Fruit fly (Drosophila melanogaster) whole organism, wandering third instar larva: ENCODE measurements around the gene CG43312.

ENCODE experiments used
- Abd-B ChIP-seq: fragments of >200 bp; optimal IDR thresholded peaks from 2 replicates; lab custom pipeline; 2017; ENCODE audit warnings: missing biosample characterization, missing genetic modification characterization
- CG9705 ChIP-seq: fragments of 200-800 bp; sonication (Bioruptor generic); optimal IDR thresholded peaks from 2 replicates; lab custom pipeline; 2018; ENCODE audit warnings: missing biosample characterization, mild to moderate bottlenecking, missing genetic modification characterization
- HLH106 ChIP-seq: fragments of 200-800 bp; optimal IDR thresholded peaks from 3 replicates; lab custom pipeline; 2019; ENCODE audit warnings: missing biosample characterization, mild to moderate bottlenecking, missing genetic modification characterization, moderate library complexity
- Hnf4 ChIP-seq: fragments of 200-800 bp; sonication (Bioruptor generic); optimal IDR thresholded peaks from 2 replicates; lab custom pipeline; 2016; ENCODE audit warnings: missing biosample characterization, mild to moderate bottlenecking, missing genetic modification characterization
- Hr78 ChIP-seq: fragments of >200 bp; optimal IDR thresholded peaks from 2 replicates; lab custom pipeline; 2017; ENCODE audit warnings: missing biosample characterization, missing genetic modification characterization
- Hr83 ChIP-seq: fragments of 200-300 bp; sonication (Bioruptor generic); optimal IDR thresholded peaks from 2 replicates; lab custom pipeline; 2016; ENCODE audit warnings: missing biosample characterization, mild to moderate bottlenecking, missing genetic modification characterization, moderate library complexity; ENCODE audit not compliant: poor library complexity, severe bottlenecking
- Myc ChIP-seq: fragments of >200 bp; optimal IDR thresholded peaks from 2 replicates; lab custom pipeline; 2017
- N ChIP-seq: fragments of >200 bp; optimal IDR thresholded peaks from 2 replicates; lab custom pipeline; 2018; ENCODE audit warnings: missing biosample characterization, missing external identifiers, missing genetic modification characterization
- OdsH ChIP-seq: fragments of 200-800 bp; sonication (Bioruptor generic); optimal IDR thresholded peaks from 2 replicates; lab custom pipeline; 2016; ENCODE audit warnings: missing biosample characterization, mild to moderate bottlenecking, missing genetic modification characterization
- Rel ChIP-seq, 2 experiments: fragments of 200-800 bp; sonication (Bioruptor generic) in 1 of 2; optimal IDR thresholded peaks; 2 replicates in 1 of 2; 3 replicates in 1 of 2; lab custom pipeline; 2016 to 2019; ENCODE audit warnings: mild to moderate bottlenecking in 2 of 2, missing biosample characterization in 2 of 2, missing genetic modification characterization in 2 of 2, moderate library complexity in 1 of 2
- Sp1 ChIP-seq: fragments of 200-800 bp; sonication (Bioruptor generic); optimal IDR thresholded peaks from 3 replicates; lab custom pipeline; 2019; ENCODE audit warnings: missing biosample characterization, mild to moderate bottlenecking, missing genetic modification characterization, moderate library complexity
- brk ChIP-seq: fragments of 200-800 bp; sonication (Bioruptor generic); optimal IDR thresholded peaks from 2 replicates; lab custom pipeline; 2016; ENCODE audit warnings: missing biosample characterization, mild to moderate bottlenecking, missing genetic modification characterization
- dl ChIP-seq, 2 experiments: fragments of 175-275, 200-275 bp in 1 of 2; fragments of 200-275 bp in 1 of 2; sonication (Bioruptor generic); optimal IDR thresholded peaks; lab custom pipeline; 2018; ENCODE audit warnings: mild to moderate bottlenecking in 2 of 2, missing biosample characterization in 2 of 2, missing genetic modification characterization in 2 of 2, moderate library complexity in 2 of 2; ENCODE audit not compliant: partially characterized antibody in 2 of 2, insufficient read depth in 1 of 2
- dmrt93B ChIP-seq: fragments of 200-800 bp; sonication (Bioruptor generic); optimal IDR thresholded peaks from 2 replicates; lab custom pipeline; 2018; ENCODE audit warnings: missing biosample characterization, mild to moderate bottlenecking, missing genetic modification characterization
- dsf ChIP-seq: sonication (Bioruptor generic); optimal IDR thresholded peaks from 2 replicates; lab custom pipeline; 2016; ENCODE audit warnings: missing biosample characterization, missing genetic modification characterization, borderline replicate concordance
- ey ChIP-seq: fragments of 200-800 bp; sonication (Bioruptor generic); optimal IDR thresholded peaks from 2 replicates; lab custom pipeline; 2016; ENCODE audit warnings: missing biosample characterization, missing genetic modification characterization
- foxo ChIP-seq, 2 experiments: fragments of 200-800 bp; sonication (Bioruptor generic); optimal IDR thresholded peaks; 2 replicates in 1 of 2; 3 replicates in 1 of 2; lab custom pipeline; 2016 to 2017; ENCODE audit warnings: missing biosample characterization in 2 of 2, missing genetic modification characterization in 2 of 2
- fru ChIP-seq: fragments of 200-800 bp; sonication (Bioruptor generic); optimal IDR thresholded peaks from 3 replicates; lab custom pipeline; 2016; ENCODE audit warnings: missing biosample characterization, mild to moderate bottlenecking, missing genetic modification characterization
- jim ChIP-seq: fragments of 175-275, 200-325 bp; sonication (Bioruptor generic); optimal IDR thresholded peaks from 2 replicates; lab custom pipeline; 2016; ENCODE audit warnings: missing biosample characterization, mild to moderate bottlenecking, missing genetic modification characterization
- lola ChIP-seq: fragments of >200 bp; optimal IDR thresholded peaks from 2 replicates; lab custom pipeline; 2017; ENCODE audit warnings: missing biosample characterization, missing genetic modification characterization
- pan ChIP-seq: fragments of >200 bp; optimal IDR thresholded peaks from 2 replicates; lab custom pipeline; 2017
- psq ChIP-seq: fragments of 200-800 bp; sonication (Bioruptor generic); optimal IDR thresholded peaks from 3 replicates; lab custom pipeline; 2017; ENCODE audit warnings: missing biosample characterization, mild to moderate bottlenecking, missing genetic modification characterization, moderate library complexity
- sage ChIP-seq: fragments of 200-800 bp; sonication (Bioruptor generic); optimal IDR thresholded peaks from 2 replicates; lab custom pipeline; 2016; ENCODE audit warnings: missing biosample characterization, mild to moderate bottlenecking, missing genetic modification characterization
- sv ChIP-seq: fragments of 200-800 bp; sonication (Bioruptor generic); optimal IDR thresholded peaks from 3 replicates; lab custom pipeline; 2016; ENCODE audit warnings: missing biosample characterization, missing genetic modification characterization
- tai ChIP-seq: sonication (Bioruptor generic); optimal IDR thresholded peaks from 2 replicates; lab custom pipeline; 2016; ENCODE audit warnings: missing biosample characterization, missing genetic modification characterization

CG43312 gene

dm6 chr3L:22501300-22501699 lies at the start of gene CG43312:
Gene CG43312, plus strand, starts transcription at chr3L:22501600.
- TF ChIP-seq psq (GFP tag; lab: Kevin White, UChicago) (no peak), CG9705 (GFP tag; lab: Kevin White, UChicago) (no peak), ey (GFP tag; lab: Kevin White, UChicago) (no peak), lola (GFP tag; lab: Kevin White, UChicago) (no peak), sv (GFP tag; lab: Kevin White, UChicago) (no peak), dl (GFP tag; optimal IDR thresholded peaks at IDR 0.05; lab: Kevin White, UChicago; ENCODE audit: insufficient read depth in 1 of 2, partially characterized antibody in 2 of 2) (no peak)

dm6 chr3L:22454368-22454767 lies 47.0 kb upstream of the CG43312 start, which contains the start of gene CG11449:
Gene CG11449, plus strand, starts transcription at chr3L:22454373.
- TF ChIP-seq HLH106 = no peak
- no peak for TF ChIP-seq psq (GFP tag; lab: Kevin White, UChicago)
- no peak for TF ChIP-seq pan (lab: Kevin White, UChicago)
- no peak for TF ChIP-seq fru (GFP tag; lab: Kevin White, UChicago)
- TF ChIP-seq Myc (lab: Kevin White, UChicago) = no peak
- no peak for TF ChIP-seq lola (GFP tag; lab: Kevin White, UChicago)
- TF ChIP-seq Hr78 (GFP tag; lab: Kevin White, UChicago) = no peak
- no peak for TF ChIP-seq Abd-B (GFP tag; lab: Kevin White, UChicago)
- TF ChIP-seq foxo (GFP tag; optimal IDR thresholded peaks at IDR 0.05; lab: Kevin White, UChicago) = no peak
- TF ChIP-seq tai (GFP tag; lab: Kevin White, UChicago) = no peak
- no peak for TF ChIP-seq jim (GFP tag; lab: Kevin White, UChicago)
- TF ChIP-seq OdsH (GFP tag; lab: Kevin White, UChicago) = no peak
- TF ChIP-seq, all 38 proteins: peak for 0

dm6 chr3L:22455953-22456488 lies 45.4 kb upstream of the CG43312 start:
- TF ChIP-seq N (GFP tag; lab: Kevin White, UChicago) = peak; percentile 90
- no peak for TF ChIP-seq Rel (GFP tag; optimal IDR thresholded peaks at IDR 0.05; lab: Kevin White, UChicago)
- no peak for TF ChIP-seq Rel (tag; optimal IDR thresholded peaks at IDR 0.05; lab: Kevin White, UChicago)
- TF ChIP-seq Hr78 (GFP tag; lab: Kevin White, UChicago) = peak; percentile 31
- peak; percentile 95 for TF ChIP-seq Myc (lab: Kevin White, UChicago)
- TF ChIP-seq lola (GFP tag; lab: Kevin White, UChicago) = peak; percentile 38
- TF ChIP-seq, all 38 proteins: peak for 4

dm6 chr3L:22458271-22458670 lies 43.1 kb upstream of the CG43312 start:
- TF ChIP-seq ey (GFP tag; lab: Kevin White, UChicago) (no peak), jim (GFP tag; lab: Kevin White, UChicago) (no peak), OdsH (GFP tag; lab: Kevin White, UChicago) (no peak), dmrt93B (GFP tag; lab: Kevin White, UChicago) (no peak), dsf (GFP tag; lab: Kevin White, UChicago) (no peak)
- TF ChIP-seq, all 38 proteins: peak for 0

dm6 chr3L:22458898-22459524 lies 42.4 kb upstream of the CG43312 start:
- TF ChIP-seq Hr78 (GFP tag; lab: Kevin White, UChicago) = no peak
- TF ChIP-seq, all 38 proteins: peak for 0

- TF ChIP-seq Myc (lab: Kevin White, UChicago) (no peak), Sp1 (GFP tag; lab: Kevin White, UChicago) (no peak), OdsH (GFP tag; lab: Kevin White, UChicago) (no peak), N (GFP tag; lab: Kevin White, UChicago) (no peak), Hr83 (GFP tag; lab: Kevin White, UChicago) (no peak), sage (GFP tag; lab: Kevin White, UChicago) (no peak), brk (GFP tag; lab: Kevin White, UChicago) (no peak), Hnf4 (GFP tag; lab: Kevin White, UChicago) (no peak), CG9705 (GFP tag; lab: Kevin White, UChicago) (no peak)
Measured at dm6 chr3L:22460428-22460827, 41.0 kb upstream of the CG43312 start.
